Fruit fly (Drosophila melanogaster) whole organism, embryonic: Measurements from ENCODE around the gene ninaE.

Source experiments
- ATbp ChIP-seq: fragments of 200-800 bp; sonication (Bioruptor generic); optimal IDR thresholded peaks from 2 replicates; lab custom pipeline; 2017; ENCODE audit warnings: missing biosample characterization, mild to moderate bottlenecking, missing genetic modification characterization, missing genetic modification reagents
- Abd-B ChIP-seq: fragments of 200-800 bp; sonication (Bioruptor generic); optimal IDR thresholded peaks from 2 replicates; lab custom pipeline; 2018; ENCODE audit warnings: missing biosample characterization, mild to moderate bottlenecking, missing genetic modification characterization, moderate library complexity
- Blimp-1 ChIP-seq: fragments of 200-800 bp; sonication (Bioruptor generic); optimal IDR thresholded peaks from 3 replicates; lab custom pipeline; 2018; ENCODE audit warnings: missing biosample characterization, missing genetic modification characterization, mild to moderate bottlenecking, moderate library complexity, missing genetic modification reagents
- CG11504 ChIP-seq: fragments of 200-800 bp; sonication (Bioruptor generic); optimal IDR thresholded peaks from 3 replicates; lab custom pipeline; 2019; ENCODE audit warnings: missing biosample characterization, mild to moderate bottlenecking, missing genetic modification characterization, moderate library complexity
- CG12299 ChIP-seq: fragments of 200-800 bp; sonication (Bioruptor generic); optimal IDR thresholded peaks from 2 replicates; lab custom pipeline; 2018; ENCODE audit warnings: missing biosample characterization, mild to moderate bottlenecking, missing genetic modification characterization
- CG17385 ChIP-seq: fragments of 200-800 bp; sonication (Bioruptor generic); optimal IDR thresholded peaks from 3 replicates; lab custom pipeline; 2018; ENCODE audit warnings: missing biosample characterization, mild to moderate bottlenecking, missing genetic modification characterization
- CG17829 ChIP-seq: fragments of 200-800 bp; optimal IDR thresholded peaks from 2 replicates; lab custom pipeline; 2019; ENCODE audit warnings: missing biosample characterization, mild to moderate bottlenecking, missing genetic modification characterization, moderate library complexity
- CG18262 ChIP-seq: fragments of 200-800 bp; optimal IDR thresholded peaks from 3 replicates; lab custom pipeline; 2019; ENCODE audit warnings: missing biosample characterization, mild to moderate bottlenecking, missing genetic modification characterization, moderate library complexity
- CG18619 ChIP-seq: fragments of 200-800 bp; sonication (Bioruptor generic); optimal IDR thresholded peaks from 3 replicates; lab custom pipeline; 2017; ENCODE audit warnings: missing biosample characterization, mild to moderate bottlenecking, missing genetic modification characterization
- CG2120 ChIP-seq: fragments of 200-800 bp; sonication (Bioruptor generic); optimal IDR thresholded peaks from 3 replicates; lab custom pipeline; 2016; ENCODE audit warnings: missing biosample characterization, missing genetic modification characterization
- CG31441 ChIP-seq: fragments of 200-800 bp; sonication (Bioruptor generic); IDR thresholded peaks from 2 replicates; pipeline ENCODE4 v1.3.6; 2022; ENCODE audit warnings: missing biosample characterization, missing genetic modification characterization
- CG32772 ChIP-seq: fragments of 200-800 bp; sonication (Bioruptor generic); IDR thresholded peaks from 2 replicates; pipeline ENCODE4 v1.3.6; 2022; ENCODE audit warnings: missing biosample characterization, missing genetic modification characterization
- CG34376 ChIP-seq: fragments of 200-800 bp; sonication (Bioruptor generic); optimal IDR thresholded peaks from 2 replicates; lab custom pipeline; 2018; ENCODE audit warnings: missing biosample characterization, mild to moderate bottlenecking, missing genetic modification characterization
- CG42726 ChIP-seq: fragments of 200-800 bp; sonication (Bioruptor generic); IDR thresholded peaks from 2 replicates; pipeline ENCODE4 v1.3.6; 2022; ENCODE audit warnings: missing biosample characterization, missing genetic modification characterization; ENCODE audit not compliant: partially characterized antibody
- CG4360 ChIP-seq: fragments of 200-800 bp; sonication (Bioruptor generic); IDR thresholded peaks from 2 replicates; pipeline ENCODE4 v1.3.6; 2022; ENCODE audit warnings: missing biosample characterization, missing genetic modification characterization
- CG43689 ChIP-seq: fragments of 200-800 bp; sonication (Bioruptor generic); IDR thresholded peaks from 2 replicates; pipeline ENCODE4 v1.3.6; 2022; ENCODE audit warnings: missing biosample characterization, missing genetic modification characterization
- CG4820 ChIP-seq: fragments of 200-800 bp; sonication (Bioruptor generic); optimal IDR thresholded peaks from 3 replicates; lab custom pipeline; 2016; ENCODE audit warnings: missing biosample characterization, missing genetic modification characterization
- CG6254 ChIP-seq: fragments of 200-800 bp; sonication (Bioruptor generic); optimal IDR thresholded peaks from 3 replicates; lab custom pipeline; 2017; ENCODE audit warnings: mild to moderate bottlenecking, missing biosample characterization, missing genetic modification reagents, missing genetic modification characterization
- CG6689 ChIP-seq: fragments of 200-800 bp; sonication (Bioruptor generic); IDR thresholded peaks from 2 replicates; pipeline ENCODE4 v1.3.6; 2022; ENCODE audit warnings: missing biosample characterization, missing genetic modification characterization
- CG6813 ChIP-seq: fragments of 200-800 bp; sonication (Bioruptor generic); optimal IDR thresholded peaks from 2 replicates; lab custom pipeline; 2017; ENCODE audit warnings: missing biosample characterization, missing genetic modification characterization, mild to moderate bottlenecking, moderate library complexity, missing genetic modification reagents
- CG8089 ChIP-seq: fragments of 200-800 bp; sonication (Bioruptor generic); optimal IDR thresholded peaks from 3 replicates; lab custom pipeline; 2016; ENCODE audit warnings: missing biosample characterization, missing genetic modification characterization
- CG8765 ChIP-seq: fragments of 200-800 bp; sonication (Bioruptor generic); IDR thresholded peaks from 2 replicates; pipeline ENCODE4 v1.3.6; 2022; ENCODE audit warnings: missing biosample characterization, missing genetic modification characterization
- CG8944 ChIP-seq: fragments of 200-800 bp; sonication (Bioruptor generic); optimal IDR thresholded peaks from 3 replicates; lab custom pipeline; 2016; ENCODE audit warnings: missing biosample characterization, missing genetic modification characterization
- CG9876 ChIP-seq: fragments of 200-800 bp; sonication (Bioruptor generic); optimal IDR thresholded peaks from 2 replicates; lab custom pipeline; 2016; ENCODE audit warnings: missing biosample characterization, missing genetic modification characterization
- D ChIP-seq, 2 experiments: fragments of 200-800 bp in 1 of 2; fragments of >200 bp in 1 of 2; sonication (Bioruptor generic) in 1 of 2; optimal IDR thresholded peaks; 2 replicates in 1 of 2; 3 replicates in 1 of 2; lab custom pipeline; 2017; ENCODE audit warnings: mild to moderate bottlenecking in 1 of 2, missing biosample characterization in 1 of 2, missing genetic modification characterization in 1 of 2, missing genetic modification reagents in 1 of 2
- Dfd ChIP-seq, 2 experiments: fragments of >200 bp; optimal IDR thresholded peaks; 2 replicates each; lab custom pipeline; 2017; ENCODE audit warnings: missing biosample characterization in 2 of 2, missing genetic modification characterization in 2 of 2
- GATAe ChIP-seq: fragments of 200-800 bp; sonication (Bioruptor generic); conservative IDR thresholded peaks from 2 replicates; pipeline ENCODE4 v1.3.6; 2022; ENCODE audit warnings: missing biosample characterization, missing genetic modification characterization
- Hand ChIP-seq: fragments of 200-800 bp; sonication (Bioruptor generic); optimal IDR thresholded peaks from 2 replicates; lab custom pipeline; 2017; ENCODE audit warnings: mild to moderate bottlenecking, missing biosample characterization, missing genetic modification reagents, missing genetic modification characterization
- HmgZ ChIP-seq: fragments of 200-800 bp; sonication (Bioruptor generic); optimal IDR thresholded peaks from 2 replicates; lab custom pipeline; 2018; ENCODE audit warnings: missing biosample characterization, mild to moderate bottlenecking, missing genetic modification characterization
- Mes4 ChIP-seq: fragments of 200-800 bp; sonication (Bioruptor generic); optimal IDR thresholded peaks from 2 replicates; lab custom pipeline; 2016; ENCODE audit warnings: missing biosample characterization, missing genetic modification characterization
- Poxn ChIP-seq: fragments of 200-800 bp; sonication (Bioruptor generic); IDR thresholded peaks from 2 replicates; pipeline ENCODE4 v1.3.6; 2022; ENCODE audit warnings: missing biosample characterization, missing genetic modification characterization
- Ravus ChIP-seq: fragments of 200-800 bp; sonication (Bioruptor generic); IDR thresholded peaks from 2 replicates; pipeline ENCODE4 v1.3.6; 2022; ENCODE audit warnings: missing biosample characterization, missing genetic modification characterization
- bab2 ChIP-seq: fragments of 200-800 bp; sonication (Bioruptor generic); optimal IDR thresholded peaks from 2 replicates; lab custom pipeline; 2016; ENCODE audit warnings: missing biosample characterization, missing genetic modification characterization
- corto ChIP-seq: fragments of 200-800 bp; sonication (Bioruptor generic); optimal IDR thresholded peaks from 2 replicates; lab custom pipeline; 2016; ENCODE audit warnings: missing biosample characterization, mild to moderate bottlenecking, missing genetic modification characterization, moderate library complexity
- dan ChIP-seq: fragments of 200-800 bp; sonication (Bioruptor generic); IDR thresholded peaks from 2 replicates; pipeline ENCODE4 v1.3.6; 2022; ENCODE audit warnings: missing biosample characterization, missing genetic modification characterization
- fu2 ChIP-seq: fragments of 200-800 bp; sonication (Bioruptor generic); optimal IDR thresholded peaks from 2 replicates; lab custom pipeline; 2016; ENCODE audit warnings: missing biosample characterization, missing genetic modification characterization
- her ChIP-seq: fragments of 200-800 bp; sonication (Bioruptor generic); optimal IDR thresholded peaks from 2 replicates; lab custom pipeline; 2016; ENCODE audit warnings: missing biosample characterization, missing genetic modification characterization
- hkb ChIP-seq, 2 experiments: fragments of 200-800 bp in 1 of 2; fragments of >200 bp in 1 of 2; sonication (Bioruptor generic) in 1 of 2; IDR thresholded peaks in 1 of 2; optimal IDR thresholded peaks in 1 of 2; 2 replicates each; pipeline versions ENCODE4 v1.3.6 to Lab custom; 2017 to 2022; ENCODE audit warnings: missing biosample characterization in 1 of 2, missing genetic modification characterization in 1 of 2
- jing ChIP-seq: fragments of 200-800 bp; sonication (Bioruptor generic); optimal IDR thresholded peaks from 2 replicates; lab custom pipeline; 2018; ENCODE audit warnings: missing biosample characterization, mild to moderate bottlenecking, missing genetic modification characterization
- mirr ChIP-seq: fragments of 200-800 bp; sonication (Bioruptor generic); optimal IDR thresholded peaks from 3 replicates; lab custom pipeline; 2018; ENCODE audit warnings: missing biosample characterization, mild to moderate bottlenecking, missing genetic modification characterization
- oc ChIP-seq: fragments of 200-800 bp; sonication (Bioruptor generic); optimal IDR thresholded peaks from 2 replicates; lab custom pipeline; 2018; ENCODE audit warnings: missing biosample characterization, mild to moderate bottlenecking, missing genetic modification characterization, moderate library complexity
- pb ChIP-seq: fragments of 200-800 bp; sonication (Bioruptor generic); optimal IDR thresholded peaks from 3 replicates; lab custom pipeline; 2016; ENCODE audit warnings: missing biosample characterization, missing genetic modification characterization
- pho ChIP-seq: fragments of 200-800 bp; sonication (Bioruptor generic); optimal IDR thresholded peaks from 2 replicates; lab custom pipeline; 2016; ENCODE audit warnings: missing biosample characterization, missing genetic modification characterization
- pzg ChIP-seq: fragments of 200-800 bp; sonication (Bioruptor generic); optimal IDR thresholded peaks from 3 replicates; lab custom pipeline; 2018; ENCODE audit warnings: missing biosample characterization, mild to moderate bottlenecking, missing genetic modification characterization, moderate library complexity
- sc ChIP-seq, 3 experiments: fragments of >200 bp in 2 of 3; fragments of 200-800 bp in 1 of 3; sonication (Bioruptor generic) in 1 of 3; optimal IDR thresholded peaks; 2 replicates in 2 of 3; 3 replicates in 1 of 3; lab custom pipeline; 2017; ENCODE audit warnings: mild to moderate bottlenecking in 1 of 3, missing biosample characterization in 1 of 3, missing genetic modification characterization in 1 of 3, missing genetic modification reagents in 1 of 3
- sima ChIP-seq: fragments of 200-800 bp; sonication (Bioruptor generic); optimal IDR thresholded peaks from 2 replicates; lab custom pipeline; 2016; ENCODE audit warnings: missing biosample characterization, missing genetic modification characterization
- vfl ChIP-seq: fragments of 200-800 bp; sonication (Bioruptor generic); optimal IDR thresholded peaks from 2 replicates; lab custom pipeline; 2016; ENCODE audit warnings: missing biosample characterization, missing genetic modification characterization

ninaE gene

dm6 chr3R:19863979-19864775 is 23.8 kb downstream of the ninaE start, which contains the start of the genes CG4572 and CG4686 (continued):
- TF ChIP-seq corto (GFP tag; lab: Kevin White, UChicago) (peak; percentile 76), Hand (GFP tag; lab: Kevin White, UChicago) (no peak), CG18619 (GFP tag; lab: Kevin White, UChicago) (peak; percentile 68), pzg (GFP tag; lab: Kevin White, UChicago) (peak; percentile 46), CG18262 (tag; lab: Kevin White, UChicago) (no peak), CG8944 (GFP tag; lab: Kevin White, UChicago) (peak; percentile 76), CG9876 (GFP tag; lab: Kevin White, UChicago) (peak; percentile 58), CG8765 (peak; percentile 53), CG43689 (GFP tag; lab: Robert Waterston, UW) (peak; percentile 16; the same call in 1 of the 2 replicates), sc (optimal IDR thresholded peaks at IDR 0.05; lab: Kevin White, UChicago) (no peak), sc (GFP tag; optimal IDR thresholded peaks at IDR 0.05; lab: Kevin White, UChicago) (peak; percentile 22), CG42726 (GFP tag; lab: Robert Waterston, UW) (no peak), CG17385 (peak; percentile 58), fu2 (GFP tag; lab: Kevin White, UChicago) (peak; percentile 80), CG12299 (tag; lab: Kevin White, UChicago) (no peak), sima (GFP tag; lab: Kevin White, UChicago) (peak; percentile 46), vfl (GFP tag; lab: Kevin White, UChicago) (peak; percentile 74), dan (no peak), CG4360 (GFP tag; lab: Robert Waterston, UW) (no peak), Abd-B (peak; percentile 92), CG4820 (GFP tag; lab: Kevin White, UChicago) (peak; percentile 69), GATAe (peak; percentile 55; the same call in 1 of the 2 replicates), Blimp-1 (GFP tag; lab: Kevin White, UChicago) (no peak), CG6689 (GFP tag; lab: Robert Waterston, UW) (peak; percentile 77), CG2120 (GFP tag; lab: Kevin White, UChicago) (peak; percentile 91), CG17829 (tag; lab: Kevin White, UChicago) (peak; percentile 92), CG11504 (no peak), Dfd (GFP tag; optimal IDR thresholded peaks at IDR 0.05; lab: Kevin White, UChicago) (no peak), ATbp (GFP tag; lab: Kevin White, UChicago) (peak; percentile 25), mirr (GFP tag; lab: Kevin White, UChicago) (no peak), CG6254 (GFP tag; lab: Kevin White, UChicago) (no peak), jing (GFP tag; lab: Kevin White, UChicago) (peak; percentile 23), pb (no peak), hkb (optimal IDR thresholded peaks at IDR 0.05; lab: Kevin White, UChicago) (peak; percentile 65), hkb (GFP tag; IDR thresholded peaks at IDR 0.05; lab: Robert Waterston, UW) (peak; percentile 63), CG32772 (GFP tag; lab: Robert Waterston, UW) (peak; percentile 59), CG31441 (peak; percentile 92), Mes4 (GFP tag; lab: Kevin White, UChicago) (peak; percentile 74), Poxn (GFP tag; lab: Robert Waterston, UW) (no peak), pho (GFP tag; lab: Kevin White, UChicago) (peak; percentile 90), her (GFP tag; lab: Kevin White, UChicago) (peak; percentile 26), CG6813 (GFP tag; lab: Kevin White, UChicago) (peak; percentile 31), bab2 (GFP tag; lab: Kevin White, UChicago) (peak; percentile 94), CG34376 (GFP tag; lab: Kevin White, UChicago) (peak; percentile 74), Ravus (GFP tag; lab: Robert Waterston, UW) (no peak), CG8089 (GFP tag; lab: Kevin White, UChicago) (peak; percentile 34), HmgZ (tag; lab: Kevin White, UChicago) (peak; percentile 66), D (optimal IDR thresholded peaks at IDR 0.05; lab: Kevin White, UChicago) (no peak), D (GFP tag; optimal IDR thresholded peaks at IDR 0.05; lab: Kevin White, UChicago) (peak; percentile 54), oc (no peak)
